Worm (Caenorhabditis elegans) whole organism, midembryonic: ENCODE results near the gene taf-8.
A peak's percentile ranks its signal among the peaks of the same experiment; 100 is the strongest.

Source experiments
- T22C8.4 ChIP-seq: fragments of 200-800 bp; sonication (Bioruptor generic); IDR thresholded peaks from 2 replicates; pipeline ENCODE4 v1.3.6; 2022; ENCODE audit warnings: missing genetic modification characterization, missing compliant biosample characterization
- cog-1 ChIP-seq: sonication (generic microtip); optimal IDR thresholded peaks from 2 replicates; lab custom pipeline; 2016; ENCODE audit warnings: missing genetic modification characterization, missing compliant biosample characterization
- flt-1 ChIP-seq: fragments of 200-800 bp; sonication (Bioruptor generic); IDR thresholded peaks from 2 replicates; pipeline ENCODE4 v1.3.6; 2022; ENCODE audit warnings: missing genetic modification characterization, missing compliant biosample characterization
- klf-2 ChIP-seq: fragments of 200-800 bp; sonication (Bioruptor generic); conservative IDR thresholded peaks from 2 replicates; pipeline ENCODE4 v1.3.6; 2022; ENCODE audit warnings: missing genetic modification reagents, missing genetic modification characterization, missing compliant biosample characterization
- med-1 ChIP-seq: sonication (generic microtip); optimal IDR thresholded peaks from 2 replicates; lab custom pipeline; 2017; ENCODE audit warnings: missing genetic modification characterization, mild to moderate bottlenecking, missing compliant biosample characterization, antibody characterized with exemption, missing genetic modification reagents; ENCODE audit not compliant: insufficient read depth
- ref-1 ChIP-seq: fragments of 200-800 bp; sonication (Bioruptor generic); conservative IDR thresholded peaks from 2 replicates; pipeline ENCODE4 v1.3.6; 2022; ENCODE audit warnings: missing genetic modification reagents, missing genetic modification characterization, missing compliant biosample characterization
- tab-1 ChIP-seq: fragments of 200-800 bp; sonication (Bioruptor generic); IDR thresholded peaks from 2 replicates; pipeline ENCODE4 v1.3.6; 2022; ENCODE audit warnings: missing genetic modification characterization, missing compliant biosample characterization
- ztf-23 ChIP-seq: fragments of 200-800 bp; sonication (Bioruptor generic); IDR thresholded peaks from 2 replicates; pipeline ENCODE4 v1.3.6; 2022; ENCODE audit warnings: missing genetic modification reagents, missing genetic modification characterization, missing compliant biosample characterization
- ztf-29 ChIP-seq: fragments of 200-800 bp; sonication (Bioruptor generic); IDR thresholded peaks from 2 replicates; pipeline ENCODE4 v1.3.6; 2022; ENCODE audit warnings: missing genetic modification reagents, missing genetic modification characterization, missing compliant biosample characterization

Gene taf-8

DNA sequence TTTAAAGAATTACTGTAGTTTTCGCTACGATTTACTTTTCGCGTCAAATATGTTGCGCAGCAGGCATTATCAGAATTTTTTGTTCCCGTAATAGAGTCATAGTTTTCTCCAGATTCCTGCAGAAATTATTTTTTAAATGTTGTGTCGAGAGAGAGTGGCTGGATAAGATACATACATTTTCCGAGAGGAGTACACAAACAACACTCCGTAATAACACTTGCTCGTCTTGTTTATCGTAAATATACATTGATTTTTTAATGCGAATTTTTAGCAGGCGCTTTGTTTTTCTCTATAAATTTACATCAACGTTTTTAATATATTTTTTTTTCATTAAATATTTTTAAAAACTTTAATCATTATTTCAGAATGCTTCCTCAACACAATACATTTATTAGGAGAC, at the start of gene taf-8:
taf-8 (plus strand) TSS at position 360 of the 400 bp plus-strand sequence.
- TF ChIP-seq ztf-23 (GFP tag; lab: Robert Waterston, UW) (no peak), med-1 (no peak), T22C8.4 (GFP tag; lab: Robert Waterston, UW) (0 out of 2 replicates have a peak, but pooled peaks have one; percentile 23), cog-1 (tag; lab: Kevin White, UChicago) (no peak), flt-1 (no peak), ztf-29 (no peak)

DNA sequence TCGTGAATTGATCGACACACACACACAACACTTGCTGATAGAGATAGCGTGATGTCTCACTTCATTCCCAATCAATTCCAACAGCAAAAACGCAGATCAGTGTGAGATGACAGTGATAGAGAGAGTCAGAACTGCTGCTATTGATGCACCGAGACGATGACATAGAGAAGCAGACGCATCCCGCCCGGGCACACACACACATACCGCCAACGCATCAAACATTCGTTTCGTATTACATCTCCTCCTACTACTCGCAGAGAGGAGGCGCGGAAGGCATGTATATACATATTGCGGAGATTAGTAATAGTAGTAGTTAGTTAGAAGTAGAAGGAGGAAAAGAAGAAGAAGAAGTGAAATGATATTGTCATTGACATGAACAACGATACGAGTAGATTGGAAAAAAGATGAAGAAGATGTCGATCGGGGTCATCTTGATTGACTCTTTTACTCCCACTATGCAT, 49.7 kb upstream of the taf-8 start:
- TF ChIP-seq T22C8.4 (GFP tag; lab: Robert Waterston, UW), result 0 out of 2 replicates have a peak, but pooled peaks have one; percentile 27
- peak; percentile 50; the same call in 1 of the 2 replicates for TF ChIP-seq flt-1
- TF ChIP-seq cog-1 (tag; lab: Kevin White, UChicago), result peak; percentile 72
- no peak for TF ChIP-seq tab-1
- 0 out of 2 replicates have a peak, but pooled peaks have one; percentile 44 for TF ChIP-seq ztf-23 (GFP tag; lab: Robert Waterston, UW)

DNA sequence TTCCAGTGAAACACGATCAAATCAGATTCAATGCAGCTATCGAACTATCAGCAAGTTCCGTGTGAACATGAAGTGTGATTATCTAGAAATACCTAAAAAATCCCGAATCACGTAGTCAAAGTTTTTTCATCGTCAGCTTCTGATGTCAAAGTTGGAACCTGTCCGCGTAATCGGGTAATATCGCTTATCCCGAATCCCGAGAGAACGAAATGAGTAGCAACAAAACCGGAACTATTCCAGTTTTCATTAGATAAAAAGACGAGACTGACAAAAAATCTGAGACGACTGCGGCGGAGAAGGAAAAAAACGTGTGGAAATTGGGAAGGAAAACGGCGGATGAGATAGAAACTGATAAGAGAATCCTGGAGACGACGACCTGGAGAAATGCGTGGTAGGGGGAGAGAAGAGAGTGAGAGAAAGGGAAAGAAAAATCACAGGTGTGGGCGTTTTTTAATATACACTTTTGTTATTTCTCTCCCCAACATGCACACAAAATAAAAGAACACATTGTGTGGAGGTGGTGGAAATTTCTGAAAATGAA, 49.1 kb upstream of the taf-8 start:
- TF ChIP-seq ref-1 (no peak), tab-1 (no peak), med-1 (no peak), klf-2 (GFP tag; lab: Robert Waterston, UW) (no peak), flt-1 (no peak), ztf-29 (no peak), ztf-23 (GFP tag; lab: Robert Waterston, UW) (no peak), T22C8.4 (GFP tag; lab: Robert Waterston, UW) (no peak), cog-1 (tag; lab: Kevin White, UChicago) (no peak)

DNA sequence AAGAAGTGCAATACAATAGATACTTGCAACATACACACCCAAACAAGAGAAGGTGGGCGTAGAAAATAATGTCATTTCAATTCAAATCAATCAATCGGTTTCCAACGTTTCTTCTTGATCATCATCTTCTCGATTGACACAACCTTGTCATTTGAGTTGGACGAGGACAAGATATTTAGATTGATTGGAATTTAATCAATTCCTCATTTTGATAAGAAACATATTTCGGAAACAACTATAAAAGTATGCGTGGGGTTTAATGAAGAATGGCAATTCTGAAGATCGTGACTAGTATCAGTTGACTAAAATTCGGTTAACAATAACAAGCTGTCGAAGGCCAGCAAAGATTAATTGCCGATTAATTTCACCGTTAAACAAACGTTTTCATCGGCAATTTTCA, 48.5 kb upstream of the taf-8 start:
- no peak for TF ChIP-seq ztf-29
- no peak for TF ChIP-seq T22C8.4 (GFP tag; lab: Robert Waterston, UW)
- no peak for TF ChIP-seq cog-1 (tag; lab: Kevin White, UChicago)
- no peak for TF ChIP-seq flt-1
- TF ChIP-seq ref-1, result no peak
- TF ChIP-seq klf-2 (GFP tag; lab: Robert Waterston, UW), result no peak
- no peak for TF ChIP-seq ztf-23 (GFP tag; lab: Robert Waterston, UW)
- no peak for TF ChIP-seq tab-1
- TF ChIP-seq med-1, result no peak

DNA sequence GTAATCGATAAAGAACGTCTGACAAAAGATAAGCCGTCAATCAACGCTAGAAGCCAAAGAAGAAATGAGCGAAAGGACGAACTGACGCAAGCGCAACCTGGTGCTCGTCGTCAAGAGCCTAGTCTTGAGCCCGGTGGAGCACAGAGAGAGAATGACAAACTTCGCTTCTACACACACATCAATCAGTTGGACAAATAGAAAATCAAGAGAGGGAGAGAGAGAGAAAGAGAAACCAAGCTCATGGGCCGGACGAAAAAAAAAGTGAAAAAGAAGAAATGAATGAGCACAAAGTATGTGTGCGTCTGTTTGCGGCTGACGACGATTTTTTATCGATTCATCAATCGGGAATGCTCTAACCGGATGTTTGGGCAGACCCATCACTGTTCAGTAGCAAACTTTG, 48.0 kb upstream of the taf-8 start:
- no peak for TF ChIP-seq ztf-29
- TF ChIP-seq flt-1, result no peak
- TF ChIP-seq klf-2 (GFP tag; lab: Robert Waterston, UW), result no peak

DNA sequence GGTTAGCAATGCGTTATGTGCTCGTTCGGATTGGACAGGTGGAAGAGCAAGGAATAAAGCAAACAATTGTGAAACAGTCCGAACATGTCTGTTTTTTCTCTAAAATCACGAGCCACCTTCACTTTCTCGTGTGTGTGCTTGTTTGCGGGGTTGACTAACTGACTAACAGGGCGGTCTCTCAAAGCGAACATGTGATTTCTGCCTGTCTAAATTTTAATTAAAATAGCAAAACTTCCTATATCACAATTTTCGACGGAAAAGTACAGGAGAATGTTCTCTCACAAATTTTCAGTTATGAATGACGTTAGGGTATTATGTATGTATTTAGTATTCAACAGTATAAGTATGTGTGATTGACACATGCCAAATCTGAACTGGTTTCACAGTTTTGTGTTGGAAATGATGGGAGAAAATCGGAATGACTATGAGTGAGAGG, 47.2 kb upstream of the taf-8 start:
- TF ChIP-seq T22C8.4 (GFP tag; lab: Robert Waterston, UW), result no peak
- no peak for TF ChIP-seq ztf-29
- TF ChIP-seq cog-1 (tag; lab: Kevin White, UChicago), result no peak
- TF ChIP-seq ref-1, result no peak
- TF ChIP-seq tab-1, result no peak
- TF ChIP-seq klf-2 (GFP tag; lab: Robert Waterston, UW), result no peak
- no peak for TF ChIP-seq med-1
- no peak for TF ChIP-seq flt-1
- no peak for TF ChIP-seq ztf-23 (GFP tag; lab: Robert Waterston, UW)

DNA sequence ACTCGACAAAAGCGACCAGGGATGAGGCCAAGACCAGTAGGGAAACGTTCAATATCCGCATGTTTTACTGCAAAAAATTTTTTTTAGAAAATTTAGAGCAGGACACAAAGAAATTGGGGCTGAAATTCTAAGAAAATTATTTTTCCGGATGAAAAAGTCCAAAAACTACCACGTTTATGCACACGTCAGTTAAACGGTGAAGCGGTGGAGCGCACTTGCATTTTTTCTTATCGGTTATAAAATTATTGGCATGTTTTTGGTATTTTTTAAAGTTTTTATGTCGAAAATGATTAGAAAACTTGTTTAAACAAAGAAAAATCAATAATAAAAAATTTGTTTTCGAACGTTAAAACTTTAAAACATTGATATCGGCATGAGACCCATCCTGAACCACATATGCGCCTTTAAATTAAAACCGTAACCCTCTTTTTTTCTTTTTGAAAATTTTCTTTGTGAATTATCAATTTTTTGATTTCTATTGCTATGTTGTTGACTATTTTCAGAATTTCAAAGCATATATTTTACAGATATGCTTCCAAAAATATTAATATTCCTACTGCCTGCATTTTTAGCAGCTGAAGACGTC, 44.9 kb upstream of the taf-8 start, which contains the start of the genes dnj-20 and ZK1307.8:
dnj-20 (minus strand) TSS at position 67 of the 586 bp plus-strand sequence.
ZK1307.8 (plus strand) TSS at position 504 of the 586 bp plus-strand sequence.
- no peak for TF ChIP-seq klf-2 (GFP tag; lab: Robert Waterston, UW)
- no peak for TF ChIP-seq tab-1
- TF ChIP-seq ref-1, result no peak
- TF ChIP-seq T22C8.4 (GFP tag; lab: Robert Waterston, UW), result no peak
- no peak for TF ChIP-seq cog-1 (tag; lab: Kevin White, UChicago)
- TF ChIP-seq ztf-29, result no peak
- TF ChIP-seq ztf-23 (GFP tag; lab: Robert Waterston, UW), result no peak
- no peak for TF ChIP-seq flt-1
- TF ChIP-seq med-1, result no peak

DNA sequence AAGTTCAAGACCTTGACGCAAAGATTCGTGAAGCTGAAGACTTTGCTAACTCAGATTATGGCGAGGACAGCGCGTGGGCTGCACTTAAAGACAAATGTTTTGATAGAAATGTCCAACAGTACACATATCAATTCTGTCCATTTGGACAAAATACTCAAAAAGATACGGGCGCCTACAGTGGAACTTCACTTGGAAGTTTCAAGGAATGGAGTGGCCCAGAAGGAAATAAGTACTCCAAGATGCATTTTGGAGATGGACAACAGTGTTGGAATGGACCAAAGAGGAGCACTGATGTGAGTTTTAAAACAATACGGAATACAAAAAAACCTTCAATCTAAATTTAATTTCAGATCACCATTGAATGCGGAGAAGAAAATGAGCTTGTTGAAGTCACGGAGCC, 43.2 kb upstream of the taf-8 start:
- TF ChIP-seq ztf-23 (GFP tag; lab: Robert Waterston, UW), result no peak
- TF ChIP-seq tab-1, result no peak
- TF ChIP-seq flt-1, result no peak
- no peak for TF ChIP-seq med-1
- TF ChIP-seq klf-2 (GFP tag; lab: Robert Waterston, UW), result no peak
- no peak for TF ChIP-seq T22C8.4 (GFP tag; lab: Robert Waterston, UW)
- no peak for TF ChIP-seq cog-1 (tag; lab: Kevin White, UChicago)
- no peak for TF ChIP-seq ref-1
- no peak for TF ChIP-seq ztf-29

DNA sequence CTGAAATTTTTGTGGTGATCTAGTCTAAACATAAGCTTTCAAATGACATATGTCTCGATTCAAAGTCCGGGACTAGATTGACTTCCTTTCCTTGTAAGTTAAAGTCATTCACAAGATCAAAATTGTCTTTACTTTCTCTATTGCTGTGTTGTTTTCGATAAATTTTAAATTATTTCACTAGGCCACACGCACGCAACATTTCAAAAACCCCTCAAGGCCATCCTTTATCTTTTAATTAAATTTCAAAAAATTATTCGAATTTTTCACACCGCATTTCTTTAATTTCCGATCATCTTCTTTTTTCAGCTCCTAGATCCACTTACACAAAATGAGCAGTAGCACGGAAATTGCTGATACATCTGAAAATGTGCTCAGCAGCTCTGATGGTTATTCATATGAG, 32.8 kb upstream of the taf-8 start, which contains the start of gene ZK1307.7:
ZK1307.7 (plus strand) TSS at position 301 of the 400 bp plus-strand sequence.
- TF ChIP-seq klf-2 (GFP tag; lab: Robert Waterston, UW) (no peak), T22C8.4 (GFP tag; lab: Robert Waterston, UW) (no peak), flt-1 (no peak)

DNA sequence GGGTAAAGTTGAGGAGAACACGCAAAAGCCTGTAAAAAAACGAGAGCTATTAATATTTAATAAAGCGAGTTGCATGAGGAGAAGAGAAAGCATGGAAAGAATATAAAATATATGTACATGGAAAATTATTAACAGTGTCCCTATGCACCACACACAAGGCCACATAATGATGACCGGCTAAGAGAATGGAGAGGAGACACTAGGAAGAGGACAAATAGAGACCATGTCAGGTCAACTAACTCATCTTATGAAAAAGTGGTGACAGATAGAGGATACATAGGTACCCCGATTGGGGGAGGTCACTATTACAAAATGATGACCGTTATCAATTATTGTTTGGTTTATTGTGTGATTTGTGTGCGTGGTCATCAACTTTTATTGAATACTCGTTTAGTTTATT, 24.7 kb upstream of the taf-8 start, which contains the start of gene fzr-1:
fzr-1 (minus strand) TSS at position 29 of the 400 bp plus-strand sequence.
- no peak for TF ChIP-seq ztf-29
- no peak for TF ChIP-seq ref-1
- no peak for TF ChIP-seq T22C8.4 (GFP tag; lab: Robert Waterston, UW)
- no peak for TF ChIP-seq med-1
- TF ChIP-seq flt-1, result no peak
- TF ChIP-seq tab-1, result no peak
- TF ChIP-seq ztf-23 (GFP tag; lab: Robert Waterston, UW), result no peak
- no peak for TF ChIP-seq cog-1 (tag; lab: Kevin White, UChicago)
- TF ChIP-seq klf-2 (GFP tag; lab: Robert Waterston, UW), result no peak
